Worm (Caenorhabditis elegans) whole organism, L4 larva: ENCODE data around the gene vha-12.

ENCODE experiments used
- F10B5.3 ChIP-seq: sonication (generic microtip); optimal IDR thresholded peaks from 2 replicates; lab custom pipeline; 2016; ENCODE audit warnings: mild to moderate bottlenecking, missing genetic modification characterization, missing compliant biosample characterization
- F37D6.2 ChIP-seq: sonication (generic microtip); optimal IDR thresholded peaks from 2 replicates; lab custom pipeline; 2016; ENCODE audit warnings: mild to moderate bottlenecking, missing genetic modification characterization, missing compliant biosample characterization
- F44E2.7 ChIP-seq: fragments of 200-800 bp; sonication (Bioruptor generic); IDR thresholded peaks from 2 replicates; pipeline ENCODE4 v2.1.2; 2022; ENCODE audit warnings: missing genetic modification characterization, missing compliant biosample characterization
- R02D3.7 ChIP-seq: fragments of 150-350 bp; sonication (generic microtip); optimal IDR thresholded peaks from 3 replicates; lab custom pipeline; 2014; ENCODE audit warnings: missing biosample characterization, missing genetic modification characterization
- T20F7.1 ChIP-seq: fragments of 200-800 bp; sonication (Bioruptor generic); optimal IDR thresholded peaks from 2 replicates; lab custom pipeline; 2018; ENCODE audit warnings: mild to moderate bottlenecking, missing genetic modification characterization, missing compliant biosample characterization
- T26A8.4 ChIP-seq: fragments of 200-800 bp; sonication (Bioruptor generic); IDR thresholded peaks from 2 replicates; pipeline ENCODE4 v1.3.6; 2022; ENCODE audit warnings: missing genetic modification characterization, missing compliant biosample characterization
- Y105C5A.15 ChIP-seq: fragments of 200-800 bp; sonication (Bioruptor generic); IDR thresholded peaks from 2 replicates; pipeline ENCODE4 v1.3.6; 2022; ENCODE audit warnings: missing genetic modification characterization, missing compliant biosample characterization
- Y48G9A.11 ChIP-seq: fragments of 200-800 bp; sonication (Bioruptor generic); IDR thresholded peaks from 2 replicates; pipeline ENCODE4 v1.3.6; 2022; ENCODE audit warnings: missing genetic modification reagents, missing genetic modification characterization, missing compliant biosample characterization
- ama-1 ChIP-seq: fragments of 150-350 bp; optimal IDR thresholded peaks from 2 replicates; lab custom pipeline; 2014; ENCODE audit warnings: inconsistent platforms, mixed read lengths
- attf-4 ChIP-seq: sonication (generic microtip); optimal IDR thresholded peaks from 3 replicates; lab custom pipeline; 2017; ENCODE audit warnings: missing biosample characterization, missing genetic modification characterization
- ceh-20 ChIP-seq: fragments of 200-800 bp; sonication (Bioruptor generic); IDR thresholded peaks from 2 replicates; pipeline ENCODE4 v1.3.6; 2022; ENCODE audit warnings: missing genetic modification reagents, missing genetic modification characterization, missing compliant biosample characterization
- ceh-28 ChIP-seq: fragments of 150-350 bp; optimal IDR thresholded peaks from 2 replicates; lab custom pipeline; 2014; ENCODE audit warnings: missing biosample characterization, missing genetic modification reagents, missing genetic modification characterization
- ceh-32 ChIP-seq: sonication (generic microtip); optimal IDR thresholded peaks from 2 replicates; lab custom pipeline; 2016; ENCODE audit warnings: mild to moderate bottlenecking, missing genetic modification characterization, missing compliant biosample characterization; ENCODE audit not compliant: poor library complexity
- ceh-44 ChIP-seq: fragments of 200-800 bp; sonication (Bioruptor generic); IDR thresholded peaks from 2 replicates; pipeline ENCODE4 v1.3.6; 2022; ENCODE audit warnings: missing genetic modification reagents, missing genetic modification characterization, missing compliant biosample characterization
- ctbp-1 ChIP-seq: fragments of 200-800 bp; sonication (Bioruptor generic); IDR thresholded peaks from 2 replicates; pipeline ENCODE4 v1.3.6; 2022; ENCODE audit warnings: missing genetic modification reagents, missing genetic modification characterization, missing compliant biosample characterization
- daf-12 ChIP-seq: fragments of 150-350 bp; optimal IDR thresholded peaks from 2 replicates; lab custom pipeline; 2014; ENCODE audit warnings: missing biosample characterization, missing genetic modification reagents, missing genetic modification characterization
- dmd-8 ChIP-seq: fragments of 200-800 bp; sonication (Bioruptor generic); IDR thresholded peaks from 2 replicates; pipeline ENCODE4 v1.3.6; 2022; ENCODE audit warnings: missing genetic modification characterization, missing compliant biosample characterization
- dpl-1 ChIP-seq: fragments of 150-350 bp; optimal IDR thresholded peaks from 2 replicates; lab custom pipeline; 2014; ENCODE audit warnings: missing biosample characterization, missing genetic modification reagents, missing genetic modification characterization
- duxl-1 ChIP-seq: sonication (generic microtip); optimal IDR thresholded peaks from 2 replicates; lab custom pipeline; 2016; ENCODE audit warnings: mild to moderate bottlenecking, missing genetic modification characterization, moderate library complexity, missing compliant biosample characterization; ENCODE audit not compliant: poor library complexity
- egl-43 ChIP-seq: fragments of 200-800 bp; sonication (Bioruptor generic); IDR thresholded peaks from 2 replicates; pipeline ENCODE4 v1.3.6; 2022; ENCODE audit warnings: missing genetic modification reagents, missing genetic modification characterization, missing compliant biosample characterization
- fos-1 ChIP-seq: fragments of 150-350 bp; optimal IDR thresholded peaks from 2 replicates; lab custom pipeline; 2014; ENCODE audit warnings: missing biosample characterization, missing genetic modification characterization
- hlh-30 ChIP-seq: sonication (generic microtip); optimal IDR thresholded peaks from 2 replicates; lab custom pipeline; 2017; ENCODE audit warnings: antibody characterized with exemption, mild to moderate bottlenecking, missing genetic modification characterization, missing compliant biosample characterization; ENCODE audit not compliant: insufficient read depth
- lim-7 ChIP-seq: fragments of 200-800 bp; sonication (Bioruptor generic); IDR thresholded peaks from 2 replicates; pipeline ENCODE4 v1.3.6; 2022; ENCODE audit warnings: missing genetic modification characterization, missing compliant biosample characterization
- lin-38 ChIP-seq: fragments of 200-800 bp; sonication (Bioruptor generic); IDR thresholded peaks from 2 replicates; pipeline ENCODE4 v1.3.6; 2022; ENCODE audit warnings: missing genetic modification reagents, missing genetic modification characterization, missing compliant biosample characterization
- lir-3 ChIP-seq: sonication (generic microtip); optimal IDR thresholded peaks from 2 replicates; lab custom pipeline; 2016; ENCODE audit warnings: mild to moderate bottlenecking, missing genetic modification characterization, missing compliant biosample characterization
- lsy-2 ChIP-seq, 2 experiments: fragments of 150-350 bp in 1 of 2; sonication (generic microtip) in 1 of 2; optimal IDR thresholded peaks; 2 replicates each; lab custom pipeline; 2014 to 2017; ENCODE audit warnings: missing biosample characterization in 2 of 2, missing genetic modification characterization in 2 of 2
- madf-9 ChIP-seq: fragments of 200-800 bp; sonication (Bioruptor generic); conservative IDR thresholded peaks from 2 replicates; pipeline ENCODE4 v1.3.6; 2022; ENCODE audit warnings: missing genetic modification reagents, missing genetic modification characterization, missing compliant biosample characterization
- mdt-29 ChIP-seq: fragments of 200-800 bp; sonication (Bioruptor generic); IDR thresholded peaks from 2 replicates; pipeline ENCODE4 v1.3.6; 2022; ENCODE audit warnings: missing genetic modification reagents, missing genetic modification characterization, missing compliant biosample characterization
- mes-2 ChIP-seq: sonication (generic microtip); optimal IDR thresholded peaks from 2 replicates; lab custom pipeline; 2016; ENCODE audit warnings: missing genotype, mild to moderate bottlenecking, missing genetic modification characterization, missing compliant biosample characterization; ENCODE audit not compliant: poor library complexity, severe bottlenecking
- mxl-2 ChIP-seq: fragments of 200-800 bp; sonication (Bioruptor generic); conservative IDR thresholded peaks from 2 replicates; pipeline ENCODE4 v1.3.6; 2022; ENCODE audit warnings: missing genetic modification reagents, missing genetic modification characterization, missing compliant biosample characterization
- mxl-3 ChIP-seq: fragments of 200-800 bp; sonication (Bioruptor generic); optimal IDR thresholded peaks from 2 replicates; lab custom pipeline; 2018; ENCODE audit warnings: mild to moderate bottlenecking, missing genetic modification characterization, missing compliant biosample characterization
- nhr-11 ChIP-seq: fragments of 150-350 bp; optimal IDR thresholded peaks from 2 replicates; lab custom pipeline; 2014; ENCODE audit warnings: missing biosample characterization, missing genetic modification characterization
- nhr-111 ChIP-seq: fragments of 200-800 bp; sonication (Bioruptor generic); optimal IDR thresholded peaks from 2 replicates; lab custom pipeline; 2018; ENCODE audit warnings: mild to moderate bottlenecking, missing genetic modification characterization, missing compliant biosample characterization
- nhr-41 ChIP-seq: fragments of 200-800 bp; sonication (Bioruptor generic); IDR thresholded peaks from 2 replicates; pipeline ENCODE4 v1.3.6; 2022; ENCODE audit warnings: missing genetic modification reagents, missing genetic modification characterization, missing compliant biosample characterization
- pha-4 ChIP-seq, 2 experiments: fragments of 150-350 bp in 1 of 2; fragments of 200-800 bp in 1 of 2; sonication (Bioruptor generic) in 1 of 2; IDR thresholded peaks in 1 of 2; optimal IDR thresholded peaks in 1 of 2; 2 replicates each; pipeline versions ENCODE4 v1.3.6 to Lab custom; 2014 to 2022; ENCODE audit warnings: missing genetic modification characterization in 2 of 2, missing genetic modification reagents in 2 of 2, missing biosample characterization in 1 of 2, missing compliant biosample characterization in 1 of 2
- php-3 ChIP-seq: fragments of 200-800 bp; sonication (Bioruptor generic); IDR thresholded peaks from 2 replicates; pipeline ENCODE4 v1.3.6; 2022; ENCODE audit warnings: missing genetic modification reagents, missing genetic modification characterization, missing compliant biosample characterization
- pqm-1 ChIP-seq: sonication (generic microtip); optimal IDR thresholded peaks from 2 replicates; lab custom pipeline; 2017; ENCODE audit warnings: missing biosample characterization, missing genetic modification characterization
- rbr-2 ChIP-seq: sonication (generic microtip); optimal IDR thresholded peaks from 2 replicates; lab custom pipeline; 2016; ENCODE audit warnings: missing genotype, missing genetic modification characterization, missing compliant biosample characterization
- set-16 ChIP-seq: fragments of 200-800 bp; sonication (Bioruptor generic); IDR thresholded peaks from 2 replicates; pipeline ENCODE4 v1.3.6; 2022; ENCODE audit warnings: missing genetic modification reagents, missing genetic modification characterization, missing compliant biosample characterization
- skn-1 ChIP-seq: fragments of 150-350 bp; optimal IDR thresholded peaks from 2 replicates; lab custom pipeline; 2014; ENCODE audit warnings: missing biosample characterization, missing genetic modification characterization
- snpc-4 ChIP-seq: fragments of 150-350 bp; optimal IDR thresholded peaks from 2 replicates; lab custom pipeline; 2014; ENCODE audit warnings: missing biosample characterization, missing genetic modification characterization
- spr-1 ChIP-seq: sonication (generic microtip); optimal IDR thresholded peaks from 2 replicates; lab custom pipeline; 2016; ENCODE audit warnings: mild to moderate bottlenecking, missing genetic modification characterization, missing compliant biosample characterization
- spr-3 ChIP-seq: fragments of 200-800 bp; sonication (Bioruptor generic); optimal IDR thresholded peaks from 2 replicates; lab custom pipeline; 2018; ENCODE audit warnings: mild to moderate bottlenecking, missing genetic modification characterization, missing compliant biosample characterization
- unc-130 ChIP-seq: sonication (generic microtip); optimal IDR thresholded peaks from 2 replicates; lab custom pipeline; 2016; ENCODE audit warnings: missing genetic modification reagents, missing genetic modification characterization, missing compliant biosample characterization
- unc-39 ChIP-seq: sonication (generic microtip); optimal IDR thresholded peaks from 2 replicates; lab custom pipeline; 2017; ENCODE audit warnings: missing biosample characterization, missing genetic modification characterization
- unc-62 ChIP-seq, 3 experiments: fragments of 150-350 bp in 1 of 3; sonication (generic microtip); optimal IDR thresholded peaks in 2 of 3; peaks in 1 of 3; 1 replicate in 1 of 3; 2 replicates in 2 of 3; lab custom pipeline; 2014 to 2017; ENCODE audit warnings: missing biosample characterization in 3 of 3, missing genetic modification characterization in 3 of 3, missing genetic modification reagents in 3 of 3, missing genotype in 1 of 3
- vab-7 ChIP-seq: fragments of 200-800 bp; sonication (Bioruptor generic); IDR thresholded peaks from 2 replicates; pipeline ENCODE4 v1.3.6; 2022; ENCODE audit warnings: missing genetic modification reagents, missing genetic modification characterization, missing compliant biosample characterization
- zip-11 ChIP-seq: fragments of 200-800 bp; sonication (Bioruptor generic); IDR thresholded peaks from 2 replicates; pipeline ENCODE4 v1.3.6; 2022; ENCODE audit warnings: missing genetic modification characterization, missing compliant biosample characterization
- ztf-7 ChIP-seq: fragments of 150-350 bp; optimal IDR thresholded peaks from 2 replicates; lab custom pipeline; 2014; ENCODE audit warnings: missing biosample characterization, missing genetic modification characterization

vha-12 gene

ce11 chrX:4222779-4223387 is 32.0 kb downstream of the vha-12 start:
- TF ChIP-seq mxl-3: peak; percentile 74
- peak; percentile 83 for TF ChIP-seq php-3 (GFP tag; lab: Robert Waterston, UW)
- peak; percentile 71 to 79 for TF ChIP-seq lsy-2 (tag; optimal IDR thresholded peaks at IDR 0.05; lab: Kevin White, UChicago)
- no peak for TF ChIP-seq skn-1
- TF ChIP-seq fos-1: no peak
- peak; percentile 62 for TF ChIP-seq ceh-32
- peak; percentile 40 for TF ChIP-seq duxl-1 (tag; lab: Kevin White, UChicago)
- peak; percentile 88 for TF ChIP-seq ceh-20 (GFP tag; lab: Robert Waterston, UW)
- no peak for TF ChIP-seq ceh-28 (tag; lab: Kevin White, UChicago)
- peak; percentile 84 for TF ChIP-seq egl-43 (GFP tag; lab: Robert Waterston, UW)
- no peak for TF ChIP-seq snpc-4 (tag; lab: Kevin White, UChicago)
- no peak for TF ChIP-seq unc-39 (tag; lab: Kevin White, UChicago)
- peak; percentile 66; the same call in 1 of the 2 replicates for TF ChIP-seq dmd-8 (GFP tag; lab: Robert Waterston, UW)
- TF ChIP-seq T26A8.4 (GFP tag; lab: Robert Waterston, UW): peak; percentile 92
- TF ChIP-seq ama-1: peak; percentile 96
- TF ChIP-seq spr-3 (GFP tag; lab: Kevin White, UChicago): peak; percentile 76
- peak; percentile 67 for TF ChIP-seq F37D6.2 (tag; lab: Kevin White, UChicago)
- no peak for TF ChIP-seq nhr-111
- TF ChIP-seq pqm-1 (tag; lab: Kevin White, UChicago): no peak
- 0 out of 2 replicates have a peak, but pooled peaks have one; percentile 52 for TF ChIP-seq lim-7 (GFP tag; lab: Robert Waterston, UW)
- no peak for TF ChIP-seq attf-4
- TF ChIP-seq rbr-2 (tag; lab: Kevin White, UChicago): peak; percentile 84
- TF ChIP-seq pha-4 (GFP tag; IDR thresholded peaks at IDR 0.05; lab: Robert Waterston, UW): peak; percentile 86
- no peak for TF ChIP-seq pha-4 (tag; optimal IDR thresholded peaks at IDR 0.05; lab: Kevin White, UChicago)
- TF ChIP-seq daf-12 (tag; lab: Kevin White, UChicago): no peak
- TF ChIP-seq Y105C5A.15 (GFP tag; lab: Robert Waterston, UW): no peak
- peak; percentile 9 for TF ChIP-seq unc-130 (GFP tag; lab: Kevin White, UChicago)
- peak; percentile 75 for TF ChIP-seq set-16
- TF ChIP-seq zip-11 (GFP tag; lab: Robert Waterston, UW): no peak
- TF ChIP-seq ztf-7 (tag; lab: Kevin White, UChicago): peak; percentile 88
- TF ChIP-seq ctbp-1 (GFP tag; lab: Robert Waterston, UW): peak; percentile 86
- TF ChIP-seq mxl-2 (GFP tag; lab: Robert Waterston, UW): no peak
- TF ChIP-seq dpl-1 (GFP tag; lab: Kevin White, UChicago): peak; percentile 10
- TF ChIP-seq Y48G9A.11 (GFP tag; lab: Robert Waterston, UW): no peak
- TF ChIP-seq madf-9 (GFP tag; lab: Robert Waterston, UW): 0 out of 2 replicates have a peak, but pooled peaks have one; percentile 15
- TF ChIP-seq F10B5.3 (tag; lab: Kevin White, UChicago): peak; percentile 80
- no peak for TF ChIP-seq R02D3.7 (tag; lab: Kevin White, UChicago)
- TF ChIP-seq spr-1: peak; percentile 85
- TF ChIP-seq mdt-29: no peak; the same call in 1 of the 2 replicates
- no peak for TF ChIP-seq nhr-41 (GFP tag; lab: Robert Waterston, UW)
- peak; percentile 51 for TF ChIP-seq hlh-30 (tag; lab: Kevin White, UChicago)
- peak in 1 of 2 experiments; percentile 100 for TF ChIP-seq unc-62 (GFP tag; optimal IDR thresholded peaks at IDR 0.05 in 1 of 2; lab: Kevin White, UChicago)
- TF ChIP-seq unc-62 (tag; optimal IDR thresholded peaks at IDR 0.05; lab: Kevin White, UChicago): no peak
- TF ChIP-seq ceh-44 (GFP tag; lab: Robert Waterston, UW): no peak
- peak; percentile 47 for TF ChIP-seq lin-38 (GFP tag; lab: Robert Waterston, UW)
- TF ChIP-seq lir-3: peak; percentile 44
- no peak for TF ChIP-seq vab-7 (GFP tag; lab: Robert Waterston, UW)
- TF ChIP-seq mes-2 (tag; lab: Kevin White, UChicago): peak; percentile 46
- 0 out of 2 replicates have a peak, but pooled peaks have one; percentile 29 for TF ChIP-seq F44E2.7 (GFP tag; lab: Robert Waterston, UW)
- peak; percentile 25 for TF ChIP-seq T20F7.1
- TF ChIP-seq nhr-11 (tag; lab: Kevin White, UChicago): peak; percentile 17
